Fruit fly (Drosophila melanogaster) Kc167 (cell line): ENCODE results near the gene cact.

Source experiments
- Myc ChIP-seq: fragments of >200 bp; optimal IDR thresholded peaks from 2 replicates; lab custom pipeline; 2017; ENCODE audit warnings: missing external identifiers
- insv ChIP-seq: fragments of >200 bp; optimal IDR thresholded peaks from 3 replicates; lab custom pipeline; 2018; ENCODE audit warnings: missing external identifiers
- ttk ChIP-seq: sonication (Bioruptor generic); optimal IDR thresholded peaks from 2 replicates; lab custom pipeline; 2017; ENCODE audit warnings: missing external identifiers

DNA sequence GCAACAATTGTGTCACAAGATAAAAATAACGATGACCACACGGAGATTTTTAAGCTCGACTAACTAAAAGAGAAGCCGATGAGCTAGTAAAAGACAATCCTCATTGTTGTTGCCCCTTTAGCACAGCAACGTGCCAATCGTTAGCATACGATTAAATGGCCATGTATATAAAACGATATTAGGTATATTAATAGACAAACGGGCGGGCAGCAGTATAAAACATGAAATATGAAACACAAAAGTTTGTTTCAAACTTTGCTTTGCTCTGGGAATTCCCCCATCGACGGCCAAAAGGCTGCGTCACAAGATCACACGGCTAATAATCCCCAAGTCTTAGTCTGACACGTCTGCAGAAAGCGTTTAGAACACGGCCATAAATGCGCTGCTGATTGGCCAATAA lies 9.6 kb downstream of the cact start:
- TF ChIP-seq insv (no peak), Myc (lab: Kevin White, UChicago) (no peak), ttk (no peak)
